Fruit fly (Drosophila melanogaster): ENCODE data around the gene Vps16B.

The Vps16B gene

dm6 chr3R:29802753-29803313 is 13.4 kb downstream of the Vps16B start, which contains the start of the genes Etfb and CG7789 (continued):
- TF ChIP-seq CG14050 (GFP tag; IDR thresholded peaks at IDR 0.05) (peak; percentile 17; the same call in 1 of the 3 replicates), CG4360 (GFP tag; IDR thresholded peaks at IDR 0.05) (no peak), CG8388 (GFP tag; optimal IDR thresholded peaks at IDR 0.05) (peak; percentile 52), Chrac-16 (GFP tag; optimal IDR thresholded peaks at IDR 0.05) (peak; percentile 74), CG10321 (GFP tag; IDR thresholded peaks at IDR 0.05) (peak; percentile 54), Myb (GFP tag; optimal IDR thresholded peaks at IDR 0.05) (peak; percentile 78), hb (GFP tag; IDR thresholded peaks at IDR 0.05; ENCODE audit: partially characterized antibody) (0 out of 3 replicates have a peak, but pooled peaks have one; percentile 62), Sox100B (GFP tag; optimal IDR thresholded peaks at IDR 0.05) (no peak), E2f2 (GFP tag; IDR thresholded peaks at IDR 0.05) (peak; percentile 70), BtbVII (GFP tag; optimal IDR thresholded peaks at IDR 0.05) (no peak), CG4424 (GFP tag; optimal IDR thresholded peaks at IDR 0.05) (no peak), CG3726 (GFP tag; IDR thresholded peaks at IDR 0.05) (peak; percentile 16; the same call in 1 of the 3 replicates), twi (tag; optimal IDR thresholded peaks at IDR 0.05) (peak; percentile 52), az2 (GFP tag; optimal IDR thresholded peaks at IDR 0.05) (peak; percentile 65), Awh (GFP tag; IDR thresholded peaks at IDR 0.05) (peak; percentile 58), CG12236 (GFP tag; optimal IDR thresholded peaks at IDR 0.05) (peak; percentile 34), CG3995 (GFP tag; optimal IDR thresholded peaks at IDR 0.05) (peak; percentile 61), D19B (GFP tag; optimal IDR thresholded peaks at IDR 0.05) (no peak), Tbp (GFP tag; optimal IDR thresholded peaks at IDR 0.05) (no peak), lab (GFP tag; optimal IDR thresholded peaks at IDR 0.05) (no peak), Bgb (GFP tag; IDR thresholded peaks at IDR 0.05; ENCODE audit: partially characterized antibody) (peak; percentile 86), CG9609 (GFP tag; optimal IDR thresholded peaks at IDR 0.05) (peak; percentile 83), ase (GFP tag; IDR thresholded peaks at IDR 0.05) (peak; percentile 76; the same call in 2 of the 3 replicates), CG15073 (GFP tag; optimal IDR thresholded peaks at IDR 0.05) (no peak), corto (GFP tag; optimal IDR thresholded peaks at IDR 0.05) (no peak), prd (optimal IDR thresholded peaks at IDR 0.05) (no peak), prd (GFP tag; IDR thresholded peaks at IDR 0.05) (peak; percentile 80), CG34422 (GFP tag; IDR thresholded peaks at IDR 0.05) (peak; percentile 93), sens-2 (GFP tag; IDR thresholded peaks at IDR 0.05) (peak; percentile 70; the same call in 1 of the 2 replicates), Jarid2 (GFP tag; optimal IDR thresholded peaks at IDR 0.05) (no peak), CG10147 (GFP tag; optimal IDR thresholded peaks at IDR 0.05) (no peak), Mes4 (GFP tag; optimal IDR thresholded peaks at IDR 0.05) (peak; percentile 46), Fer1 (GFP tag; optimal IDR thresholded peaks at IDR 0.05) (peak; percentile 59), wdn (GFP tag; IDR thresholded peaks at IDR 0.05) (peak; percentile 62), CG1024 (GFP tag; IDR thresholded peaks at IDR 0.05) (peak; percentile 43; the same call in 1 of the 2 replicates), Rfx (GFP tag; IDR thresholded peaks at IDR 0.05) (peak; percentile 81), chn (GFP tag; optimal IDR thresholded peaks at IDR 0.05) (peak; percentile 51), CG10366 (GFP tag; IDR thresholded peaks at IDR 0.05) (peak; percentile 78), CG17385 (GFP tag; optimal IDR thresholded peaks at IDR 0.05) (no peak), lmd (GFP tag; IDR thresholded peaks at IDR 0.05) (peak; percentile 77), CG8944 (GFP tag; optimal IDR thresholded peaks at IDR 0.05) (peak; percentile 39), HLH54F (GFP tag; optimal IDR thresholded peaks at IDR 0.05) (peak; percentile 84), ERR (GFP tag; optimal IDR thresholded peaks at IDR 0.05) (peak; percentile 29), CG14014 (GFP tag; IDR thresholded peaks at IDR 0.05) (peak; percentile 74), cad (GFP tag; optimal IDR thresholded peaks at IDR 0.05) (no peak), CG3847 (GFP tag; IDR thresholded peaks at IDR 0.05) (peak; percentile 94), CG4707 (GFP tag; optimal IDR thresholded peaks at IDR 0.05) (no peak), CG4404 (GFP tag; IDR thresholded peaks at IDR 0.05) (peak; percentile 70), chinmo (GFP tag; IDR thresholded peaks at IDR 0.05; ENCODE audit: partially characterized antibody) (peak; percentile 17; the same call in 1 of the 4 replicates), CG6813 (GFP tag; optimal IDR thresholded peaks at IDR 0.05) (no peak), dan (GFP tag; IDR thresholded peaks at IDR 0.05) (no peak)

All from whole organism, embryonic.